Worm (Caenorhabditis elegans) whole organism, L4 larva: ENCODE results near the gene str-204.

Experiments
- daf-12 ChIP-seq: fragments of 150-350 bp; optimal IDR thresholded peaks from 2 replicates; lab custom pipeline; 2014; ENCODE audit warnings: missing biosample characterization, missing genetic modification reagents, missing genetic modification characterization
- nhr-77 ChIP-seq: fragments of 150-350 bp; optimal IDR thresholded peaks from 2 replicates; lab custom pipeline; 2014; ENCODE audit warnings: missing biosample characterization, missing genetic modification characterization

DNA sequence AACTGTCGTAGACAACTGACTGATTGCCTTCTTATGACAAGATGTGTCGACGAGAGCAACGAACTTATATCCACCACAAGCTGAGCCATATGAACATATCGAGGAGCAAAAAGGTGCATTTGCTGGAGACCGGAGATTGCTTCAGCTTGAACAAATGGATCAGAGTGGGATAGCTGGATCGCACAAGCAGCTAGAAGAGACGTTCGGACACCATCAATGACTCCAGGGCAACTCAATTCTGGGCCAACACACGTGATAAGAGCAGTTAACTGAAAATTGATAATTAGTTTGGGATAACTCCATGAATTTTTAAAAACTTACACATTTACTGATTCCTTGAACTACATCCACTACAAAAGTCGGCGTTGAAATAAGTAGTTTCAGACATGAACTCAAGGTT is 49.5 kb downstream of the str-204 start:
- TF ChIP-seq nhr-77 (tag; lab: Kevin White, UChicago) (no peak), daf-12 (tag; lab: Kevin White, UChicago) (no peak)
